Fruit fly (Drosophila melanogaster) whole organism, embryonic: ENCODE data around the gene CG13893.
A peak's percentile ranks its signal among the peaks of the same experiment; 100 is the strongest.

ENCODE experiments used
- Abd-B ChIP-seq: fragments of 200-800 bp; sonication (Bioruptor generic); optimal IDR thresholded peaks from 2 replicates; lab custom pipeline; 2018; ENCODE audit warnings: missing biosample characterization, mild to moderate bottlenecking, missing genetic modification characterization, moderate library complexity
- Antp ChIP-seq: fragments of 200-800 bp; sonication (Bioruptor generic); optimal IDR thresholded peaks from 3 replicates; lab custom pipeline; 2016; ENCODE audit warnings: missing biosample characterization, missing genetic modification characterization
- CG1024 ChIP-seq: fragments of 200-800 bp; sonication (Bioruptor generic); IDR thresholded peaks from 2 replicates; pipeline ENCODE4 v1.3.6; 2022; ENCODE audit warnings: missing biosample characterization, missing genetic modification characterization
- CG11093 ChIP-seq: fragments of 200-800 bp; sonication (Bioruptor generic); IDR thresholded peaks from 3 replicates; pipeline ENCODE4 v1.3.6; 2022; ENCODE audit warnings: missing biosample characterization, missing genetic modification characterization
- CG11398 ChIP-seq: fragments of 200-800 bp; sonication (Bioruptor generic); optimal IDR thresholded peaks from 2 replicates; lab custom pipeline; 2016; ENCODE audit warnings: missing biosample characterization, missing genetic modification characterization
- CG12299 ChIP-seq: fragments of 200-800 bp; sonication (Bioruptor generic); optimal IDR thresholded peaks from 2 replicates; lab custom pipeline; 2018; ENCODE audit warnings: missing biosample characterization, mild to moderate bottlenecking, missing genetic modification characterization
- CG1233 ChIP-seq: fragments of 200-800 bp; sonication (Bioruptor generic); optimal IDR thresholded peaks from 4 replicates; lab custom pipeline; 2018; ENCODE audit warnings: missing biosample characterization, mild to moderate bottlenecking, missing genetic modification characterization
- CG12391 ChIP-seq: fragments of 200-800 bp; sonication (Bioruptor generic); optimal IDR thresholded peaks from 3 replicates; lab custom pipeline; 2018; ENCODE audit warnings: missing biosample characterization, mild to moderate bottlenecking, missing genetic modification characterization, moderate library complexity
- CG15011 ChIP-seq: fragments of 200-800 bp; sonication (Bioruptor generic); optimal IDR thresholded peaks from 3 replicates; lab custom pipeline; 2018; ENCODE audit warnings: missing biosample characterization, mild to moderate bottlenecking, missing genetic modification characterization
- CG15514 ChIP-seq: fragments of 200-800 bp; sonication (Bioruptor generic); optimal IDR thresholded peaks from 3 replicates; lab custom pipeline; 2017; ENCODE audit warnings: missing biosample characterization, missing genetic modification characterization, mild to moderate bottlenecking, moderate library complexity, missing genetic modification reagents
- CG17359 ChIP-seq: fragments of 200-800 bp; sonication (Bioruptor generic); optimal IDR thresholded peaks from 3 replicates; lab custom pipeline; 2018; ENCODE audit warnings: missing biosample characterization, mild to moderate bottlenecking, missing genetic modification characterization, moderate library complexity
- CG1832 ChIP-seq: fragments of 200-800 bp; sonication (Bioruptor generic); optimal IDR thresholded peaks from 2 replicates; lab custom pipeline; 2017; ENCODE audit warnings: missing biosample characterization, mild to moderate bottlenecking, missing genetic modification characterization, inconsistent platforms
- CG18599 ChIP-seq: fragments of 200-800 bp; sonication (Bioruptor generic); optimal IDR thresholded peaks from 3 replicates; lab custom pipeline; 2017; ENCODE audit warnings: missing biosample characterization, missing genetic modification characterization, mild to moderate bottlenecking, moderate library complexity, missing genetic modification reagents
- CG18619 ChIP-seq: fragments of 200-800 bp; sonication (Bioruptor generic); optimal IDR thresholded peaks from 3 replicates; lab custom pipeline; 2017; ENCODE audit warnings: missing biosample characterization, mild to moderate bottlenecking, missing genetic modification characterization
- CG32532 ChIP-seq: fragments of 200-800 bp; sonication (Bioruptor generic); IDR thresholded peaks from 2 replicates; pipeline ENCODE4 v1.3.6; 2022; ENCODE audit warnings: missing biosample characterization, missing genetic modification characterization
- CG34224 ChIP-seq: fragments of 200-800 bp; sonication (Bioruptor generic); IDR thresholded peaks from 3 replicates; pipeline ENCODE4 v1.3.6; 2022; ENCODE audit warnings: missing biosample characterization, missing genetic modification characterization; ENCODE audit not compliant: partially characterized antibody
- CG42726 ChIP-seq: fragments of 200-800 bp; sonication (Bioruptor generic); IDR thresholded peaks from 2 replicates; pipeline ENCODE4 v1.3.6; 2022; ENCODE audit warnings: missing biosample characterization, missing genetic modification characterization; ENCODE audit not compliant: partially characterized antibody
- CG6175 ChIP-seq: fragments of 200-800 bp; sonication (Bioruptor generic); IDR thresholded peaks from 3 replicates; pipeline ENCODE4 v1.3.6; 2022; ENCODE audit warnings: missing biosample characterization, missing genetic modification characterization
- CG6272 ChIP-seq: fragments of 200-800 bp; sonication (Bioruptor generic); IDR thresholded peaks from 2 replicates; pipeline ENCODE4 v1.3.6; 2022; ENCODE audit warnings: missing biosample characterization, missing genetic modification characterization
- CG7786 ChIP-seq: fragments of 200-800 bp; sonication (Bioruptor generic); optimal IDR thresholded peaks from 2 replicates; lab custom pipeline; 2016; ENCODE audit warnings: missing biosample characterization, missing genetic modification characterization
- Ets97D ChIP-seq: fragments of 200-800 bp; sonication (Bioruptor generic); optimal IDR thresholded peaks from 3 replicates; lab custom pipeline; 2016; ENCODE audit warnings: missing biosample characterization, missing genetic modification characterization
- HHEX ChIP-seq: fragments of 200-800 bp; sonication (Bioruptor generic); optimal IDR thresholded peaks from 3 replicates; lab custom pipeline; 2017; ENCODE audit warnings: missing biosample characterization, mild to moderate bottlenecking, missing genetic modification characterization, missing genetic modification reagents
- HmgZ ChIP-seq: fragments of 200-800 bp; sonication (Bioruptor generic); optimal IDR thresholded peaks from 2 replicates; lab custom pipeline; 2018; ENCODE audit warnings: missing biosample characterization, mild to moderate bottlenecking, missing genetic modification characterization
- Hmr ChIP-seq: fragments of 200-800 bp; sonication (Bioruptor generic); optimal IDR thresholded peaks from 3 replicates; lab custom pipeline; 2017; ENCODE audit warnings: mild to moderate bottlenecking, missing biosample characterization, missing genetic modification reagents, missing genetic modification characterization
- MESR4 ChIP-seq: fragments of 200-800 bp; sonication (Bioruptor generic); optimal IDR thresholded peaks from 2 replicates; lab custom pipeline; 2018; ENCODE audit warnings: missing biosample characterization, mild to moderate bottlenecking, missing genetic modification characterization, moderate library complexity
- Mrtf ChIP-seq: fragments of 200-800 bp; sonication (Bioruptor generic); IDR thresholded peaks from 3 replicates; pipeline ENCODE4 v1.3.6; 2022; ENCODE audit warnings: missing biosample characterization, missing genetic modification characterization
- NfI ChIP-seq: fragments of 200-800 bp; sonication (Bioruptor generic); optimal IDR thresholded peaks from 3 replicates; lab custom pipeline; 2018; ENCODE audit warnings: missing biosample characterization, mild to moderate bottlenecking, missing genetic modification characterization, moderate library complexity
- Rfx ChIP-seq: fragments of 200-800 bp; sonication (Bioruptor generic); IDR thresholded peaks from 2 replicates; pipeline ENCODE4 v1.3.6; 2022; ENCODE audit warnings: missing biosample characterization, missing genetic modification characterization
- Sry-δ ChIP-seq: fragments of 200-800 bp; sonication (Bioruptor generic); optimal IDR thresholded peaks from 2 replicates; lab custom pipeline; 2016; ENCODE audit warnings: missing biosample characterization, missing genetic modification characterization
- Usf ChIP-seq: fragments of 200-800 bp; sonication (Bioruptor generic); optimal IDR thresholded peaks from 2 replicates; lab custom pipeline; 2017; ENCODE audit warnings: missing genotype, missing biosample characterization, missing genetic modification characterization
- az2 ChIP-seq: fragments of 200-800 bp; sonication (Bioruptor generic); optimal IDR thresholded peaks from 3 replicates; lab custom pipeline; 2016; ENCODE audit warnings: missing biosample characterization, missing genetic modification characterization
- cas ChIP-seq: fragments of 200-800 bp; sonication (Bioruptor generic); IDR thresholded peaks from 2 replicates; pipeline ENCODE4 v1.3.6; 2022; ENCODE audit warnings: missing biosample characterization, missing genetic modification characterization
- caup ChIP-seq: fragments of 200-800 bp; sonication (Bioruptor generic); optimal IDR thresholded peaks from 3 replicates; lab custom pipeline; 2017; ENCODE audit warnings: missing biosample characterization, mild to moderate bottlenecking, missing genetic modification characterization, moderate library complexity; ENCODE audit not compliant: severe bottlenecking
- chm ChIP-seq: fragments of 200-800 bp; sonication (Bioruptor generic); IDR thresholded peaks from 2 replicates; pipeline ENCODE4 v1.3.6; 2022; ENCODE audit warnings: missing biosample characterization, missing genetic modification characterization
- fru ChIP-seq: fragments of >200 bp; optimal IDR thresholded peaks from 2 replicates; lab custom pipeline; 2017
- ftz-f1 ChIP-seq: fragments of 200-800 bp; sonication (Bioruptor generic); optimal IDR thresholded peaks from 2 replicates; lab custom pipeline; 2016; ENCODE audit warnings: missing biosample characterization, missing genetic modification characterization
- fu2 ChIP-seq: fragments of 200-800 bp; sonication (Bioruptor generic); optimal IDR thresholded peaks from 2 replicates; lab custom pipeline; 2016; ENCODE audit warnings: missing biosample characterization, missing genetic modification characterization
- gro ChIP-seq: fragments of 200-800 bp; sonication (Bioruptor generic); optimal IDR thresholded peaks from 2 replicates; lab custom pipeline; 2016; ENCODE audit warnings: missing biosample characterization, missing genetic modification characterization
- her ChIP-seq: fragments of 200-800 bp; sonication (Bioruptor generic); optimal IDR thresholded peaks from 2 replicates; lab custom pipeline; 2016; ENCODE audit warnings: missing biosample characterization, missing genetic modification characterization
- jing ChIP-seq: fragments of 200-800 bp; sonication (Bioruptor generic); optimal IDR thresholded peaks from 2 replicates; lab custom pipeline; 2018; ENCODE audit warnings: missing biosample characterization, mild to moderate bottlenecking, missing genetic modification characterization
- kni ChIP-seq: fragments of 200-800 bp; sonication (Bioruptor generic); optimal IDR thresholded peaks from 3 replicates; lab custom pipeline; 2017; ENCODE audit warnings: mild to moderate bottlenecking, missing biosample characterization, missing genetic modification reagents, missing genetic modification characterization
- mirr ChIP-seq: fragments of 200-800 bp; sonication (Bioruptor generic); optimal IDR thresholded peaks from 3 replicates; lab custom pipeline; 2018; ENCODE audit warnings: missing biosample characterization, mild to moderate bottlenecking, missing genetic modification characterization
- prd ChIP-seq, 3 experiments: fragments of >200 bp in 2 of 3; fragments of 200-800 bp in 1 of 3; sonication (Bioruptor generic) in 1 of 3; optimal IDR thresholded peaks in 2 of 3; IDR thresholded peaks in 1 of 3; 2 replicates in 2 of 3; 3 replicates in 1 of 3; pipeline versions ENCODE4 v1.3.6 to Lab custom; 2017 to 2022; ENCODE audit warnings: missing biosample characterization in 1 of 3, missing genetic modification characterization in 1 of 3
- sd ChIP-seq: fragments of 200-800 bp; sonication (Bioruptor generic); optimal IDR thresholded peaks from 3 replicates; lab custom pipeline; 2018; ENCODE audit warnings: missing biosample characterization, mild to moderate bottlenecking, missing genetic modification characterization, moderate library complexity
- so ChIP-seq: fragments of 200-800 bp; sonication (Bioruptor generic); IDR thresholded peaks from 3 replicates; pipeline ENCODE4 v1.3.6; 2022; ENCODE audit warnings: missing biosample characterization, missing genetic modification characterization
- tgo ChIP-seq: fragments of 200-800 bp; sonication (Bioruptor generic); IDR thresholded peaks from 3 replicates; pipeline ENCODE4 v1.3.6; 2022; ENCODE audit warnings: missing biosample characterization, missing genetic modification characterization
- wdn ChIP-seq: fragments of 200-800 bp; sonication (Bioruptor generic); IDR thresholded peaks from 2 replicates; pipeline ENCODE4 v1.3.6; 2022; ENCODE audit warnings: missing biosample characterization, missing genetic modification characterization
- yki ChIP-seq: fragments of >200 bp; optimal IDR thresholded peaks from 3 replicates; lab custom pipeline; 2018

Gene CG13893

dm6 chr3L:603847-604550, at the start of gene CG13893 (continued):
- TF ChIP-seq CG32532: peak; percentile 64
- TF ChIP-seq CG1233 (GFP tag; lab: Kevin White, UChicago): peak; percentile 46
- TF ChIP-seq Hmr (GFP tag; lab: Kevin White, UChicago): peak; percentile 64
- TF ChIP-seq prd (optimal IDR thresholded peaks at IDR 0.05; lab: Kevin White, UChicago): no peak
- peak; percentile 8; the same call in 1 of the 3 replicates for TF ChIP-seq prd (GFP tag; IDR thresholded peaks at IDR 0.05; lab: Robert Waterston, UW)
- TF ChIP-seq CG7786: no peak
- no peak for TF ChIP-seq fu2 (GFP tag; lab: Kevin White, UChicago)
- TF ChIP-seq so: peak; percentile 44; the same call in 1 of the 3 replicates
- peak; percentile 5 for TF ChIP-seq CG18619 (GFP tag; lab: Kevin White, UChicago)
- peak; percentile 62; the same call in 1 of the 2 replicates for TF ChIP-seq Rfx (GFP tag; lab: Robert Waterston, UW)
- TF ChIP-seq kni: peak; percentile 22
- TF ChIP-seq az2: no peak
- TF ChIP-seq HHEX (GFP tag; lab: Kevin White, UChicago): peak; percentile 33
- peak; percentile 60 for TF ChIP-seq CG18599 (GFP tag; lab: Kevin White, UChicago)
- TF ChIP-seq sd: peak; percentile 16
- TF ChIP-seq tgo: peak; percentile 34; the same call in 2 of the 3 replicates
- peak; percentile 61 for TF ChIP-seq her (GFP tag; lab: Kevin White, UChicago)
- TF ChIP-seq caup: peak; percentile 65
- TF ChIP-seq Ets97D (GFP tag; lab: Kevin White, UChicago): peak; percentile 21
- peak; percentile 84 for TF ChIP-seq chm (GFP tag; lab: Robert Waterston, UW)
- TF ChIP-seq ftz-f1: peak; percentile 40
- TF ChIP-seq Sry-δ (GFP tag; lab: Kevin White, UChicago): no peak
- peak; percentile 17 for TF ChIP-seq MESR4 (GFP tag; lab: Kevin White, UChicago)
- no peak for TF ChIP-seq Mrtf (GFP tag; lab: Robert Waterston, UW)
- TF ChIP-seq CG17359: peak; percentile 18
- peak; percentile 20 for TF ChIP-seq NfI (GFP tag; lab: Kevin White, UChicago)
- peak; percentile 43 for TF ChIP-seq CG15514 (GFP tag; lab: Kevin White, UChicago)
- no peak for TF ChIP-seq Antp (GFP tag; lab: Kevin White, UChicago)
- peak; percentile 13 for TF ChIP-seq CG12299 (tag; lab: Kevin White, UChicago)
- peak; percentile 55; the same call in 2 of the 3 replicates for TF ChIP-seq CG34224 (GFP tag; lab: Robert Waterston, UW)
- no peak for TF ChIP-seq yki
- peak; percentile 41; the same call in 1 of the 2 replicates for TF ChIP-seq CG1024 (GFP tag; lab: Robert Waterston, UW)
- peak; percentile 80 for TF ChIP-seq gro (GFP tag; lab: Kevin White, UChicago)
- peak; percentile 68 for TF ChIP-seq mirr (GFP tag; lab: Kevin White, UChicago)
- TF ChIP-seq CG15011 (GFP tag; lab: Kevin White, UChicago): no peak
- TF ChIP-seq fru (lab: Kevin White, UChicago): no peak
- 0 out of 3 replicates have a peak, but pooled peaks have one; percentile 41 for TF ChIP-seq CG6175
- TF ChIP-seq CG12391 (tag; lab: Kevin White, UChicago): peak; percentile 0
- no peak for TF ChIP-seq Abd-B (GFP tag; lab: Kevin White, UChicago)
- no peak for TF ChIP-seq Usf
- peak; percentile 42; the same call in 1 of the 2 replicates for TF ChIP-seq wdn (GFP tag; lab: Robert Waterston, UW)
- peak; percentile 73 for TF ChIP-seq HmgZ
- 0 out of 2 replicates have a peak, but pooled peaks have one; percentile 10 for TF ChIP-seq CG6272 (GFP tag; lab: Robert Waterston, UW)
- no peak for TF ChIP-seq jing (GFP tag; lab: Kevin White, UChicago)
- TF ChIP-seq CG11093 (GFP tag; lab: Robert Waterston, UW): no peak
- 0 out of 2 replicates have a peak, but pooled peaks have one; percentile 23 for TF ChIP-seq cas (GFP tag; lab: Robert Waterston, UW)
- no peak for TF ChIP-seq CG1832 (GFP tag; lab: Kevin White, UChicago)
- peak; percentile 32 for TF ChIP-seq CG11398
- TF ChIP-seq CG42726 (GFP tag; lab: Robert Waterston, UW): peak; percentile 78
